Worm (Caenorhabditis elegans): ENCODE measurements around the gene F19C6.5.

DNA sequence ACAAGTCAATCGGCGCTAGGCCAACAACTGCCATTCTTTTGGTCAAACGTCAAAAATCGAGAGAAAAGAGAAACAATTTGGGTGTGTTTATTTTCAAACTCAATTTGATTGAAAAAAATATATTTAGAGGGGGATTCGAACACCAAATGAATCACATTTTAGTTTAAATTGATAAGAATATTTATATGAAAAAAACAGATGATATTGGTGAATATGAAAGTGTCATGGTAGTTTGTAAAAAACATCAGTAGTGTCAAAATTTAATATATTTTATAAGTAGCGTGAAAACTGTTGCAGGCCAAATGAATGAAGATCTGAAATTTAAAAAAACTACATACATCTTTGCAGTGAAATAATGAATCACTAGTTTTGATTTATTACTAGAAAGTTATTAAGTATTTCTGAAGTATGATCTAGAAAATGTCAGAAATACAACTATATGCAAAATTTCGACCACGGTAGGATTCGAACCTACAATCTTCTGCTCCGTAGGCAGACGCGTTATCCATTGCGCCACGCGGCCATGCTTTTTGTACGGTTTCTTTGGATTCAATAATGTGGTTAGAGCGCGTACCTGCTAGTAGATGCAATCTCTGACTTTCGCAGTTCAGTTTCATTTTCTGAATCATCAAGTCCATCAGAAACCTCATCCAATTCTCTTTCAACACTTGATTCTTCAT, 33.4 kb upstream of the F19C6.5 start, which contains the start of gene F19C6.4:
- TF ChIP-seq W03F9.2 (tag; optimal IDR thresholded peaks at IDR 0.05) (no peak), dao-5 (tag; optimal IDR thresholded peaks at IDR 0.05) (no peak)
